Worm (Caenorhabditis elegans) whole organism, L3 larva: ENCODE measurements around the gene C27A2.7.

ENCODE experiments used
- ama-1 ChIP-seq: fragments of 150-350 bp; optimal IDR thresholded peaks from 2 replicates; lab custom pipeline; 2018
- eor-1 ChIP-seq, 2 experiments: fragments of 150-350 bp; optimal IDR thresholded peaks; 2 replicates each; lab custom pipeline; 2014 to 2018; ENCODE audit warnings: missing biosample characterization in 2 of 2, missing genetic modification characterization in 2 of 2
- lin-15B ChIP-seq: fragments of 150-350 bp; optimal IDR thresholded peaks from 2 replicates; lab custom pipeline; 2014; ENCODE audit warnings: missing biosample characterization, missing genetic modification characterization
- nhr-12 ChIP-seq: fragments of 150-350 bp; optimal IDR thresholded peaks from 2 replicates; lab custom pipeline; 2014; ENCODE audit warnings: missing biosample characterization, missing genetic modification characterization
- nhr-76 ChIP-seq: fragments of 150-350 bp; sonication (generic microtip); optimal IDR thresholded peaks from 5 replicates; lab custom pipeline; 2014; ENCODE audit warnings: missing biosample characterization, missing genetic modification characterization
- skn-1 ChIP-seq: fragments of 150-350 bp; optimal IDR thresholded peaks from 2 replicates; lab custom pipeline; 2014; ENCODE audit warnings: missing biosample characterization, missing genetic modification characterization
- snpc-4 ChIP-seq: fragments of 150-350 bp; optimal IDR thresholded peaks from 2 replicates; lab custom pipeline; 2014; ENCODE audit warnings: missing biosample characterization, missing genetic modification characterization

DNA sequence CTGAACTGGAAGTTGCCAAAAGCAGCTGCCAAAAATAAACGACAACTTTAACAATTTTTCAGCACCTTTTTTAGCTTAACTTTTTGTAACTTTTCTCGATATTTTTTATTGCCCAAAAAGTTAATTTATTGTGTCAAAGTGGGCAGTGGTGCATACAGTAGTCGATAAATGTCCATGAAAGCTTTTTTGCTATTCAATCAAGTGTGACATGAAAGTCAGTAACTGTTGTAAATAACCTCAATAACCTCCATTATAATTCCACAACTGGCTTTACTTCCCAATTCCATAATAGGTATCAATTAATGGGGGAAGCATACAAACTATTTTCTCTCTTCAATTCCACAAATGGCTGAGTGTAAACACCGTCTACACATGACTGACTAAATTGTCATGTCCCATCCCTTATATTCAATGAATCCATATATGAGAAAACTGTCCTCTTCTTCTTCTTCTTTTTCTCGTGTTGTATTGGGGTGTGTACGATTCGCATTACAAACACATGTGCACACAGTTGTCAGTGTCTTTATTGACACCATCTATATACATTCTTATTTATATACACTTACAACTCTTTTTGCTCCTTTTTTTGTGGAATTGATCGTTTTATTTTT is 22.9 kb downstream of the C27A2.7 start:
- TF ChIP-seq lin-15B (tag; lab: Kevin White, UChicago): no peak
- TF ChIP-seq nhr-76: no peak
- no peak for TF ChIP-seq nhr-12 (tag; lab: Kevin White, UChicago)
- TF ChIP-seq eor-1 (tag; optimal IDR thresholded peaks at IDR 0.05; lab: Kevin White, UChicago): no peak
- TF ChIP-seq ama-1 (lab: Kevin White, UChicago): no peak
- no peak for TF ChIP-seq skn-1 (tag; lab: Kevin White, UChicago)
- no peak for TF ChIP-seq snpc-4 (tag; lab: Kevin White, UChicago)
